Worm (Caenorhabditis elegans) whole organism, young adult: ENCODE data around the gene Y25C1A.6.
A peak's percentile ranks its signal among the peaks of the same experiment; 100 is the strongest.

Experiments used
- B0261.1 ChIP-seq: sonication (generic microtip); optimal IDR thresholded peaks from 2 replicates; lab custom pipeline; 2016; ENCODE audit warnings: mild to moderate bottlenecking, missing genetic modification characterization, moderate library complexity, missing compliant biosample characterization
- B0336.3 ChIP-seq: fragments of 200-800 bp; sonication (Bioruptor generic); IDR thresholded peaks from 2 replicates; pipeline ENCODE4 v1.3.6; 2022; ENCODE audit warnings: missing genetic modification characterization, missing compliant biosample characterization
- C17E4.6 ChIP-seq: fragments of 200-800 bp; sonication (Bioruptor generic); IDR thresholded peaks from 2 replicates; pipeline ENCODE4 v1.3.6; 2022; ENCODE audit warnings: missing genetic modification reagents, missing genetic modification characterization, missing compliant biosample characterization
- F10E7.11 ChIP-seq: sonication (generic microtip); optimal IDR thresholded peaks from 2 replicates; lab custom pipeline; 2017; ENCODE audit warnings: mild to moderate bottlenecking, missing genetic modification characterization, moderate library complexity, missing compliant biosample characterization
- F22D6.2 ChIP-seq: sonication (generic microtip); optimal IDR thresholded peaks from 2 replicates; lab custom pipeline; 2016; ENCODE audit warnings: mild to moderate bottlenecking, missing genetic modification characterization, missing compliant biosample characterization
- F37B4.10 ChIP-seq: fragments of 200-800 bp; sonication (Bioruptor generic); IDR thresholded peaks from 2 replicates; pipeline ENCODE4 v1.3.6; 2022; ENCODE audit warnings: missing genetic modification characterization, missing compliant biosample characterization
- F39B2.1 ChIP-seq: fragments of 200-800 bp; sonication (Bioruptor generic); IDR thresholded peaks from 2 replicates; pipeline ENCODE4 v1.3.6; 2022; ENCODE audit warnings: missing genetic modification reagents, missing genetic modification characterization, missing compliant biosample characterization
- F49E8.2 ChIP-seq: sonication (generic microtip); optimal IDR thresholded peaks from 3 replicates; lab custom pipeline; 2017; ENCODE audit warnings: missing genetic modification characterization, mild to moderate bottlenecking, missing compliant biosample characterization, antibody characterized with exemption, moderate library complexity; ENCODE audit not compliant: insufficient read depth
- Y95B8A.8 ChIP-seq: fragments of 200-800 bp; sonication (Bioruptor generic); IDR thresholded peaks from 2 replicates; pipeline ENCODE4 v1.3.6; 2022; ENCODE audit warnings: missing genetic modification reagents, missing genetic modification characterization, missing compliant biosample characterization
- atf-7 ChIP-seq: sonication (generic microtip); optimal IDR thresholded peaks from 2 replicates; lab custom pipeline; 2017; ENCODE audit warnings: mild to moderate bottlenecking, missing genetic modification characterization, missing compliant biosample characterization
- attf-3 ChIP-seq: fragments of 200-800 bp; sonication (Bioruptor generic); conservative IDR thresholded peaks from 2 replicates; pipeline ENCODE4 v1.3.6; 2022; ENCODE audit warnings: missing genetic modification reagents, missing genetic modification characterization, missing compliant biosample characterization
- attf-6 ChIP-seq: fragments of 200-800 bp; sonication (Bioruptor generic); IDR thresholded peaks from 2 replicates; pipeline ENCODE4 v1.3.6; 2022; ENCODE audit warnings: missing genetic modification reagents, missing genetic modification characterization, missing compliant biosample characterization
- bed-2 ChIP-seq: fragments of 200-800 bp; sonication (Bioruptor generic); IDR thresholded peaks from 2 replicates; pipeline ENCODE4 v1.3.6; 2022; ENCODE audit warnings: missing genetic modification reagents, missing genetic modification characterization, missing compliant biosample characterization
- ccch-3 ChIP-seq: fragments of 200-800 bp; sonication (Bioruptor generic); optimal IDR thresholded peaks from 2 replicates; lab custom pipeline; 2018; ENCODE audit warnings: mild to moderate bottlenecking, missing genetic modification characterization, missing compliant biosample characterization
- cebp-1 ChIP-seq, 2 experiments: fragments of 200-800 bp in 1 of 2; sonication (Bioruptor generic) in 1 of 2; sonication (generic microtip) in 1 of 2; IDR thresholded peaks in 1 of 2; optimal IDR thresholded peaks in 1 of 2; 2 replicates each; pipeline versions ENCODE4 v1.3.6 to Lab custom; 2017 to 2022; ENCODE audit warnings: missing compliant biosample characterization in 2 of 2, missing genetic modification characterization in 2 of 2, mild to moderate bottlenecking in 1 of 2, missing genetic modification reagents in 1 of 2, moderate library complexity in 1 of 2
- cebp-2 ChIP-seq: fragments of 200-800 bp; sonication (Bioruptor generic); IDR thresholded peaks from 2 replicates; pipeline ENCODE4 v1.3.6; 2022; ENCODE audit warnings: missing genetic modification characterization, missing compliant biosample characterization
- ceh-27 ChIP-seq: fragments of 200-800 bp; sonication (Bioruptor generic); optimal IDR thresholded peaks from 2 replicates; lab custom pipeline; 2018; ENCODE audit warnings: mild to moderate bottlenecking, missing genetic modification characterization, moderate library complexity, missing compliant biosample characterization
- chd-7 ChIP-seq: sonication (generic microtip); optimal IDR thresholded peaks from 2 replicates; lab custom pipeline; 2016; ENCODE audit warnings: mild to moderate bottlenecking, missing genetic modification characterization, moderate library complexity, missing compliant biosample characterization
- dpff-1 ChIP-seq: sonication (generic microtip); optimal IDR thresholded peaks from 2 replicates; lab custom pipeline; 2017; ENCODE audit warnings: mild to moderate bottlenecking, missing genetic modification characterization, missing compliant biosample characterization
- egrh-3 ChIP-seq: fragments of 200-800 bp; sonication (Bioruptor generic); IDR thresholded peaks from 2 replicates; pipeline ENCODE4 v1.3.6; 2022; ENCODE audit warnings: missing genetic modification reagents, missing genetic modification characterization, missing compliant biosample characterization
- ekl-4 ChIP-seq: fragments of 200-800 bp; sonication (Bioruptor generic); IDR thresholded peaks from 2 replicates; pipeline ENCODE4 v1.3.6; 2022; ENCODE audit warnings: missing genetic modification reagents, missing genetic modification characterization, missing compliant biosample characterization
- fkh-3 ChIP-seq: sonication (generic microtip); optimal IDR thresholded peaks from 2 replicates; lab custom pipeline; 2016; ENCODE audit warnings: mild to moderate bottlenecking, missing genetic modification characterization, missing compliant biosample characterization
- hlh-26 ChIP-seq: fragments of 200-800 bp; sonication (Bioruptor generic); conservative IDR thresholded peaks from 2 replicates; pipeline ENCODE4 v1.3.6; 2022; ENCODE audit warnings: missing genetic modification reagents, missing genetic modification characterization, missing compliant biosample characterization
- lag-1 ChIP-seq: fragments of 200-800 bp; sonication (Bioruptor generic); IDR thresholded peaks from 2 replicates; pipeline ENCODE4 v1.3.6; 2022; ENCODE audit warnings: missing genetic modification reagents, missing genetic modification characterization, missing compliant biosample characterization
- let-526 ChIP-seq: fragments of 200-800 bp; sonication (Bioruptor generic); IDR thresholded peaks from 2 replicates; pipeline ENCODE4 v1.3.6; 2022; ENCODE audit warnings: missing genetic modification reagents, missing genetic modification characterization, missing compliant biosample characterization
- lin-35 ChIP-seq, 3 experiments: fragments of 150-350 bp in 2 of 3; sonication (generic microtip) in 1 of 3; optimal IDR thresholded peaks; 2 replicates each; lab custom pipeline; 2014 to 2018; ENCODE audit warnings: missing biosample characterization in 3 of 3, missing genetic modification characterization in 3 of 3, missing genetic modification reagents in 3 of 3
- lin-40 ChIP-seq: sonication (generic microtip); optimal IDR thresholded peaks from 2 replicates; lab custom pipeline; 2016; ENCODE audit warnings: missing genetic modification characterization, mild to moderate bottlenecking, missing compliant biosample characterization, missing genotype, missing genetic modification reagents
- lir-1 ChIP-seq: fragments of 200-800 bp; sonication (Bioruptor generic); conservative IDR thresholded peaks from 2 replicates; pipeline ENCODE4 v1.3.6; 2022; ENCODE audit warnings: missing genetic modification reagents, missing genetic modification characterization, missing compliant biosample characterization
- lsl-1 ChIP-seq: fragments of 200-800 bp; sonication (Bioruptor generic); optimal IDR thresholded peaks from 2 replicates; lab custom pipeline; 2018; ENCODE audit warnings: mild to moderate bottlenecking, missing genetic modification characterization, moderate library complexity, missing compliant biosample characterization
- madf-3 ChIP-seq: fragments of 200-800 bp; sonication (Bioruptor generic); IDR thresholded peaks from 2 replicates; pipeline ENCODE4 v1.3.6; 2022; ENCODE audit warnings: missing genetic modification reagents, missing genetic modification characterization, missing compliant biosample characterization
- mcd-1 ChIP-seq: fragments of 200-800 bp; sonication (Bioruptor generic); IDR thresholded peaks from 2 replicates; pipeline ENCODE4 v1.3.6; 2022; ENCODE audit warnings: missing genetic modification reagents, missing genetic modification characterization, missing compliant biosample characterization
- mel-28 ChIP-seq: sonication (generic microtip); optimal IDR thresholded peaks from 2 replicates; lab custom pipeline; 2016; ENCODE audit warnings: borderline replicate concordance, mild to moderate bottlenecking, missing genetic modification characterization, missing compliant biosample characterization
- nfya-1 ChIP-seq: sonication (generic microtip); optimal IDR thresholded peaks from 2 replicates; lab custom pipeline; 2017; ENCODE audit warnings: antibody characterized with exemption, missing compliant biosample characterization, missing genetic modification characterization, borderline replicate concordance; ENCODE audit not compliant: insufficient read depth
- rpc-1 ChIP-seq, 2 experiments: fragments of 150-350 bp in 1 of 2; sonication (generic microtip) in 1 of 2; optimal IDR thresholded peaks; 2 replicates each; lab custom pipeline; 2014 to 2018; ENCODE audit warnings: missing biosample characterization in 1 of 2, missing genetic modification characterization in 1 of 2, missing genetic modification reagents in 1 of 2, missing genotype in 1 of 2
- snpc-1.1 ChIP-seq: sonication (generic microtip); optimal IDR thresholded peaks from 2 replicates; lab custom pipeline; 2017; ENCODE audit warnings: missing genetic modification characterization, mild to moderate bottlenecking, missing compliant biosample characterization, antibody characterized with exemption, moderate library complexity, missing genotype, missing genetic modification reagents; ENCODE audit not compliant: insufficient read depth
- tbx-9 ChIP-seq: sonication (generic microtip); optimal IDR thresholded peaks from 2 replicates; lab custom pipeline; 2016; ENCODE audit warnings: borderline replicate concordance, missing genetic modification characterization, inconsistent platforms, missing compliant biosample characterization
- tlf-1 ChIP-seq: fragments of 200-800 bp; sonication (Bioruptor generic); optimal IDR thresholded peaks from 2 replicates; lab custom pipeline; 2018; ENCODE audit warnings: mild to moderate bottlenecking, missing genetic modification characterization, missing compliant biosample characterization
- zfh-2 ChIP-seq: fragments of 200-800 bp; sonication (Bioruptor generic); conservative IDR thresholded peaks from 2 replicates; pipeline ENCODE4 v1.3.6; 2022; ENCODE audit warnings: missing genetic modification reagents, missing genetic modification characterization, missing compliant biosample characterization
- ztf-18 ChIP-seq: sonication (generic microtip); optimal IDR thresholded peaks from 2 replicates; lab custom pipeline; 2016; ENCODE audit warnings: missing genotype, mild to moderate bottlenecking, missing genetic modification characterization, missing compliant biosample characterization
- ztf-25 ChIP-seq: fragments of 200-800 bp; sonication (Bioruptor generic); IDR thresholded peaks from 2 replicates; pipeline ENCODE4 v1.3.6; 2022; ENCODE audit warnings: missing genetic modification reagents, missing genetic modification characterization, missing compliant biosample characterization
- ztf-26 ChIP-seq: sonication (generic microtip); optimal IDR thresholded peaks from 2 replicates; lab custom pipeline; 2017; ENCODE audit warnings: missing genetic modification characterization, missing compliant biosample characterization

The Y25C1A.6 gene

ce11 chrII:3036344-3036743, 24.5 kb upstream of the Y25C1A.6 start (continued):
- TF ChIP-seq F37B4.10 (GFP tag; lab: Robert Waterston, UW): no peak
- TF ChIP-seq snpc-1.1 (tag; lab: Kevin White, UChicago): no peak
- TF ChIP-seq bed-2 (GFP tag; lab: Robert Waterston, UW): no peak
- no peak for TF ChIP-seq ekl-4 (GFP tag; lab: Robert Waterston, UW)
- TF ChIP-seq lsl-1 (GFP tag; lab: Kevin White, UChicago): no peak
- no peak for TF ChIP-seq attf-3 (GFP tag; lab: Robert Waterston, UW)
- TF ChIP-seq atf-7: no peak
- no peak for TF ChIP-seq F22D6.2
- peak; percentile 41 for TF ChIP-seq mcd-1 (GFP tag; lab: Robert Waterston, UW)
- TF ChIP-seq lag-1 (GFP tag; lab: Robert Waterston, UW): no peak
- TF ChIP-seq ztf-25 (GFP tag; lab: Robert Waterston, UW): no peak
- 0 out of 2 replicates have a peak, but pooled peaks have one; percentile 14 for TF ChIP-seq Y95B8A.8
- TF ChIP-seq B0336.3 (GFP tag; lab: Robert Waterston, UW): no peak
- TF ChIP-seq attf-6: no peak
- TF ChIP-seq tbx-9 (tag; lab: Kevin White, UChicago): no peak
- TF ChIP-seq lin-40 (tag; lab: Kevin White, UChicago): peak; percentile 30
- TF ChIP-seq cebp-1 (GFP tag; IDR thresholded peaks at IDR 0.05; lab: Robert Waterston, UW): no peak
- peak; percentile 9 for TF ChIP-seq cebp-1 (tag; optimal IDR thresholded peaks at IDR 0.05; lab: Kevin White, UChicago)
- no peak for TF ChIP-seq mel-28 (tag; lab: Kevin White, UChicago)
- TF ChIP-seq let-526 (GFP tag; lab: Robert Waterston, UW): no peak

ce11 chrII:3038453-3038909, 22.4 kb upstream of the Y25C1A.6 start, which contains the start of the genes B0454.26 and B0454.5:
B0454.26 (minus strand) TSS chrII:3038553.
B0454.5 (plus strand) TSS chrII:3038859.
- TF ChIP-seq hlh-26 (GFP tag; lab: Robert Waterston, UW): no peak
- TF ChIP-seq snpc-1.1 (tag; lab: Kevin White, UChicago): no peak
- 0 out of 2 replicates have a peak, but pooled peaks have one; percentile 50 for TF ChIP-seq F37B4.10 (GFP tag; lab: Robert Waterston, UW)
- TF ChIP-seq mel-28 (tag; lab: Kevin White, UChicago): no peak
- TF ChIP-seq F39B2.1 (GFP tag; lab: Robert Waterston, UW): no peak
- peak; percentile 28 for TF ChIP-seq ztf-18

ce11 chrII:3043358-3043757, 17.5 kb upstream of the Y25C1A.6 start, which contains the start of gene B0454.8:
B0454.8 (minus strand) TSS chrII:3043458.
- no peak for TF ChIP-seq F10E7.11
- no peak for TF ChIP-seq lin-35 (GFP tag; optimal IDR thresholded peaks at IDR 0.05; lab: Kevin White, UChicago)
- no peak for TF ChIP-seq zfh-2 (GFP tag; lab: Robert Waterston, UW)
- TF ChIP-seq egrh-3 (GFP tag; lab: Robert Waterston, UW): no peak
- TF ChIP-seq dpff-1 (tag; lab: Kevin White, UChicago): no peak
- TF ChIP-seq cebp-2 (GFP tag; lab: Robert Waterston, UW): no peak
- TF ChIP-seq fkh-3 (tag; lab: Kevin White, UChicago): no peak

DNA sequence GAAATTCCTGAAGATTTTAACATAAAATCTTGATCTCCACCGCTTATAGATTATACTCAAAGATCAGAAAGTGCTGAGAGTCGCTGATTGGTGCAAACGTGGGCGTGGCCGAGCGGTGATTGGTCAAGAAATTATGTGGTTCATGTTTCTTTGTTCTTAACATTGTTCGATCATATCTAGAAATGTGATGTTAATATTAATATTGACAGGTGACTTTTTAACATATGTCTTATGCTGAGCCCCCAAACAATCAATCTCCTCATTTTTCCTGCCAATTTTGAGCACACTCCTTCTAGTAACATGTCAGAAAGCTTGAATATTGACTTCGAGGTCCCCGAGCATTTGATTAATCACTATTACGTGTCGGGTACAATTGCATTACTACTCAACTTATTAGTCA, 16.9 kb upstream of the Y25C1A.6 start, which contains the start of gene sri-29:
Gene sri-29, plus strand, starts transcription at position 301 of the 400 bp plus-strand sequence.
- TF ChIP-seq ccch-3 (GFP tag; lab: Kevin White, UChicago) (no peak), F49E8.2 (tag; lab: Kevin White, UChicago) (no peak), lir-1 (no peak), ceh-27 (GFP tag; lab: Kevin White, UChicago) (no peak), nfya-1 (no peak), B0261.1 (tag; lab: Kevin White, UChicago) (no peak), Y95B8A.8 (no peak), tlf-1 (no peak), ztf-26 (tag; lab: Kevin White, UChicago) (no peak), rpc-1 (optimal IDR thresholded peaks at IDR 0.05; lab: Kevin White, UChicago) (no peak), rpc-1 (tag; optimal IDR thresholded peaks at IDR 0.05; lab: Kevin White, UChicago) (no peak), madf-3 (GFP tag; lab: Robert Waterston, UW) (no peak), chd-7 (tag; lab: Kevin White, UChicago) (no peak), C17E4.6 (GFP tag; lab: Robert Waterston, UW) (no peak)
- TF ChIP-seq, all 124 proteins: peak for 0
